Fruit fly (Drosophila melanogaster) whole organism, embryonic: Measurements from ENCODE around the gene Spc105R.

Experiments used
- Abd-B ChIP-seq: fragments of 200-800 bp; sonication (Bioruptor generic); optimal IDR thresholded peaks from 2 replicates; lab custom pipeline; 2018; ENCODE audit warnings: missing biosample characterization, mild to moderate bottlenecking, missing genetic modification characterization, moderate library complexity
- Awh ChIP-seq: fragments of 200-800 bp; sonication (Bioruptor generic); IDR thresholded peaks from 2 replicates; pipeline ENCODE4, ENCODE4 v1.3.6; 2022; ENCODE audit warnings: missing biosample characterization, missing genetic modification characterization
- B-H1 ChIP-seq: fragments of 200-800 bp; sonication (Bioruptor generic); IDR thresholded peaks from 3 replicates; pipeline ENCODE4 v1.3.6; 2022; ENCODE audit warnings: missing biosample characterization, missing genetic modification characterization
- CG10147 ChIP-seq: fragments of 200-800 bp; sonication (Bioruptor generic); optimal IDR thresholded peaks from 2 replicates; lab custom pipeline; 2019; ENCODE audit warnings: missing biosample characterization, mild to moderate bottlenecking, missing genetic modification characterization, moderate library complexity
- CG10267 ChIP-seq: fragments of 200-800 bp; sonication (Bioruptor generic); optimal IDR thresholded peaks from 2 replicates; lab custom pipeline; 2018; ENCODE audit warnings: missing biosample characterization, mild to moderate bottlenecking, missing genetic modification characterization, moderate library complexity
- CG10543 ChIP-seq: fragments of 200-800 bp; sonication (Bioruptor generic); optimal IDR thresholded peaks from 3 replicates; lab custom pipeline; 2017; ENCODE audit warnings: missing biosample characterization, mild to moderate bottlenecking, missing genetic modification characterization, moderate library complexity
- CG11398 ChIP-seq: fragments of 200-800 bp; sonication (Bioruptor generic); optimal IDR thresholded peaks from 2 replicates; lab custom pipeline; 2016; ENCODE audit warnings: missing biosample characterization, missing genetic modification characterization
- CG11456 ChIP-seq: fragments of 200-800 bp; sonication (Bioruptor generic); IDR thresholded peaks from 3 replicates; pipeline ENCODE4 v1.3.6; 2022; ENCODE audit warnings: missing biosample characterization, missing genetic modification characterization
- CG12219 ChIP-seq: fragments of 200-800 bp; sonication (Bioruptor generic); optimal IDR thresholded peaks from 3 replicates; lab custom pipeline; 2018; ENCODE audit warnings: missing biosample characterization, mild to moderate bottlenecking, missing genetic modification characterization
- CG13287 ChIP-seq: fragments of 200-800 bp; sonication (Bioruptor generic); IDR thresholded peaks from 2 replicates; pipeline ENCODE4 v1.3.6; 2022; ENCODE audit warnings: missing biosample characterization, missing genetic modification characterization; ENCODE audit not compliant: partially characterized antibody
- CG14965 ChIP-seq: fragments of 200-800 bp; sonication (Bioruptor generic); optimal IDR thresholded peaks from 2 replicates; lab custom pipeline; 2016; ENCODE audit warnings: missing biosample characterization, missing genetic modification characterization, borderline replicate concordance
- CG15269 ChIP-seq: fragments of 200-800 bp; sonication (Bioruptor generic); optimal IDR thresholded peaks from 2 replicates; lab custom pipeline; 2018; ENCODE audit warnings: missing biosample characterization, mild to moderate bottlenecking, missing genetic modification characterization, moderate library complexity
- CG2120 ChIP-seq: fragments of 200-800 bp; sonication (Bioruptor generic); optimal IDR thresholded peaks from 3 replicates; lab custom pipeline; 2016; ENCODE audit warnings: missing biosample characterization, missing genetic modification characterization
- CG34422 ChIP-seq: fragments of 200-800 bp; sonication (Bioruptor generic); IDR thresholded peaks from 3 replicates; pipeline ENCODE4 v1.3.6; 2022; ENCODE audit warnings: missing biosample characterization, missing genetic modification characterization
- CG8281 ChIP-seq: fragments of 200-800 bp; sonication (Bioruptor generic); optimal IDR thresholded peaks from 2 replicates; lab custom pipeline; 2018; ENCODE audit warnings: missing biosample characterization, mild to moderate bottlenecking, missing genetic modification characterization, moderate library complexity
- CG8388 ChIP-seq: fragments of 200-800 bp; sonication (Bioruptor generic); optimal IDR thresholded peaks from 2 replicates; lab custom pipeline; 2019; ENCODE audit warnings: missing biosample characterization, mild to moderate bottlenecking, missing genetic modification characterization, moderate library complexity
- Camta ChIP-seq: fragments of 200-800 bp; sonication (Bioruptor generic); optimal IDR thresholded peaks from 2 replicates; lab custom pipeline; 2016; ENCODE audit warnings: missing biosample characterization, missing genetic modification characterization
- Chrac-16 ChIP-seq: fragments of 200-800 bp; sonication (Bioruptor generic); optimal IDR thresholded peaks from 3 replicates; lab custom pipeline; 2016; ENCODE audit warnings: missing biosample characterization, missing genetic modification characterization
- D ChIP-seq, 2 experiments: fragments of 200-800 bp in 1 of 2; fragments of >200 bp in 1 of 2; sonication (Bioruptor generic) in 1 of 2; optimal IDR thresholded peaks; 2 replicates in 1 of 2; 3 replicates in 1 of 2; lab custom pipeline; 2017; ENCODE audit warnings: mild to moderate bottlenecking in 1 of 2, missing biosample characterization in 1 of 2, missing genetic modification characterization in 1 of 2, missing genetic modification reagents in 1 of 2
- Dfd ChIP-seq, 2 experiments: fragments of >200 bp; optimal IDR thresholded peaks; 2 replicates each; lab custom pipeline; 2017; ENCODE audit warnings: missing biosample characterization in 2 of 2, missing genetic modification characterization in 2 of 2
- Dip3 ChIP-seq: fragments of 200-800 bp; sonication (Bioruptor generic); optimal IDR thresholded peaks from 3 replicates; lab custom pipeline; 2016; ENCODE audit warnings: missing biosample characterization, missing genetic modification characterization
- Doc3 ChIP-seq: fragments of 200-800 bp; sonication (Bioruptor generic); IDR thresholded peaks from 3 replicates; pipeline ENCODE4 v1.3.6; 2022; ENCODE audit warnings: missing biosample characterization, missing genetic modification characterization; ENCODE audit not compliant: partially characterized antibody
- Ets65A ChIP-seq: fragments of 200-800 bp; sonication (Bioruptor generic); peaks from one replicate; lab custom pipeline; 2016; ENCODE audit warnings: missing biosample characterization, missing genetic modification characterization
- Fer1 ChIP-seq: fragments of 200-800 bp; sonication (Bioruptor generic); optimal IDR thresholded peaks from 2 replicates; lab custom pipeline; 2017; ENCODE audit warnings: missing biosample characterization, mild to moderate bottlenecking, missing genetic modification characterization
- HLH4C ChIP-seq: fragments of 200-800 bp; sonication (Bioruptor generic); IDR thresholded peaks from 3 replicates; pipeline ENCODE4 v1.3.6; 2022; ENCODE audit warnings: missing biosample characterization, missing genetic modification characterization; ENCODE audit not compliant: partially characterized antibody
- HmgZ ChIP-seq: fragments of 200-800 bp; sonication (Bioruptor generic); optimal IDR thresholded peaks from 2 replicates; lab custom pipeline; 2018; ENCODE audit warnings: missing biosample characterization, mild to moderate bottlenecking, missing genetic modification characterization
- Oaz ChIP-seq: fragments of 200-800 bp; sonication (Bioruptor generic); IDR thresholded peaks from 2 replicates; pipeline ENCODE4 v1.3.6; 2022; ENCODE audit warnings: missing biosample characterization, missing genetic modification characterization
- PHDP ChIP-seq: fragments of 200-800 bp; sonication (Bioruptor generic); optimal IDR thresholded peaks from 3 replicates; lab custom pipeline; 2018; ENCODE audit warnings: missing biosample characterization, mild to moderate bottlenecking, missing genetic modification characterization, moderate library complexity
- Ssrp ChIP-seq: fragments of 200-800 bp; sonication (Bioruptor generic); optimal IDR thresholded peaks from 2 replicates; lab custom pipeline; 2018; ENCODE audit warnings: missing biosample characterization, mild to moderate bottlenecking, missing genetic modification characterization, moderate library complexity
- Stat92E ChIP-seq, 3 experiments: fragments of >200 bp in 2 of 3; fragments of 200-800 bp in 1 of 3; sonication (Bioruptor generic) in 1 of 3; optimal IDR thresholded peaks; 2 replicates each; lab custom pipeline; 2017 to 2019; ENCODE audit warnings: missing biosample characterization in 3 of 3, missing genetic modification characterization in 3 of 3, mild to moderate bottlenecking in 1 of 3, moderate library complexity in 1 of 3
- aop ChIP-seq: fragments of 200-800 bp; sonication (Bioruptor generic); IDR thresholded peaks from 2 replicates; pipeline ENCODE4 v1.3.6; 2022; ENCODE audit warnings: missing biosample characterization, missing genetic modification characterization
- bcd ChIP-seq: fragments of 200-800 bp; sonication (Bioruptor generic); optimal IDR thresholded peaks from 2 replicates; lab custom pipeline; 2017; ENCODE audit warnings: missing biosample characterization, mild to moderate bottlenecking, missing genetic modification characterization
- chn ChIP-seq: fragments of 200-800 bp; sonication (Bioruptor generic); optimal IDR thresholded peaks from 2 replicates; lab custom pipeline; 2016; ENCODE audit warnings: missing biosample characterization, missing genetic modification characterization
- eve ChIP-seq, 2 experiments: fragments of >200 bp; optimal IDR thresholded peaks; 2 replicates each; lab custom pipeline; 2017; ENCODE audit warnings: missing biosample characterization in 2 of 2, missing genetic modification characterization in 2 of 2
- gce ChIP-seq: fragments of 200-800 bp; sonication (Bioruptor generic); IDR thresholded peaks from 3 replicates; pipeline ENCODE4 v1.3.6; 2022; ENCODE audit warnings: missing biosample characterization, missing genetic modification characterization
- inv ChIP-seq: fragments of 200-800 bp; sonication (Bioruptor generic); IDR thresholded peaks from 2 replicates; pipeline ENCODE4 v1.3.6; 2022; ENCODE audit warnings: missing biosample characterization, missing genetic modification characterization; ENCODE audit not compliant: partially characterized antibody
- lola ChIP-seq, 3 experiments: fragments of >200 bp in 2 of 3; fragments of 200-800 bp in 1 of 3; sonication (Bioruptor generic) in 1 of 3; optimal IDR thresholded peaks; 2 replicates each; lab custom pipeline; 2017 to 2019; ENCODE audit warnings: missing biosample characterization in 3 of 3, missing genetic modification characterization in 3 of 3, mild to moderate bottlenecking in 1 of 3, moderate library complexity in 1 of 3
- odd ChIP-seq: fragments of 200-800 bp; sonication (Bioruptor generic); optimal IDR thresholded peaks from 2 replicates; lab custom pipeline; 2017; ENCODE audit warnings: missing biosample characterization, mild to moderate bottlenecking, missing genetic modification characterization
- onecut ChIP-seq: fragments of 200-800 bp; sonication (Bioruptor generic); IDR thresholded peaks from 2 replicates; pipeline ENCODE4 v1.3.6; 2022; ENCODE audit warnings: missing biosample characterization, missing genetic modification characterization
- org-1 ChIP-seq: fragments of 200-800 bp; sonication (Bioruptor generic); optimal IDR thresholded peaks from 2 replicates; lab custom pipeline; 2017; ENCODE audit warnings: missing biosample characterization, missing genetic modification characterization
- pan ChIP-seq, 4 experiments: fragments of >200 bp in 3 of 4; fragments of 200-800 bp in 1 of 4; sonication (Bioruptor generic) in 1 of 4; optimal IDR thresholded peaks in 3 of 4; IDR thresholded peaks in 1 of 4; 2 replicates each; pipeline versions ENCODE4 v1.3.6 to Lab custom; 2017 to 2022; ENCODE audit warnings: missing biosample characterization in 2 of 4, missing genetic modification characterization in 2 of 4, mixed read lengths in 1 of 4
- pnt ChIP-seq: fragments of 200-800 bp; sonication (Bioruptor generic); optimal IDR thresholded peaks from 3 replicates; lab custom pipeline; 2016; ENCODE audit warnings: missing biosample characterization, missing genetic modification characterization
- pzg ChIP-seq: fragments of 200-800 bp; sonication (Bioruptor generic); optimal IDR thresholded peaks from 3 replicates; lab custom pipeline; 2018; ENCODE audit warnings: missing biosample characterization, mild to moderate bottlenecking, missing genetic modification characterization, moderate library complexity
- sr ChIP-seq: fragments of 200-800 bp; sonication (Bioruptor generic); IDR thresholded peaks from 3 replicates; pipeline ENCODE4 v1.3.6; 2022; ENCODE audit warnings: missing biosample characterization, missing genetic modification characterization
- toy ChIP-seq: fragments of 200-800 bp; sonication (Bioruptor generic); IDR thresholded peaks from 2 replicates; pipeline ENCODE4 v1.3.6; 2022; ENCODE audit warnings: missing biosample characterization, missing genetic modification characterization
- trh ChIP-seq: fragments of 200-800 bp; sonication (Bioruptor generic); optimal IDR thresholded peaks from 2 replicates; lab custom pipeline; 2016; ENCODE audit warnings: missing biosample characterization, missing genetic modification characterization
- unpg ChIP-seq: fragments of 200-800 bp; sonication (Bioruptor generic); optimal IDR thresholded peaks from 3 replicates; lab custom pipeline; 2018; ENCODE audit warnings: missing biosample characterization, mild to moderate bottlenecking, missing genetic modification characterization, moderate library complexity

The Spc105R gene

DNA sequence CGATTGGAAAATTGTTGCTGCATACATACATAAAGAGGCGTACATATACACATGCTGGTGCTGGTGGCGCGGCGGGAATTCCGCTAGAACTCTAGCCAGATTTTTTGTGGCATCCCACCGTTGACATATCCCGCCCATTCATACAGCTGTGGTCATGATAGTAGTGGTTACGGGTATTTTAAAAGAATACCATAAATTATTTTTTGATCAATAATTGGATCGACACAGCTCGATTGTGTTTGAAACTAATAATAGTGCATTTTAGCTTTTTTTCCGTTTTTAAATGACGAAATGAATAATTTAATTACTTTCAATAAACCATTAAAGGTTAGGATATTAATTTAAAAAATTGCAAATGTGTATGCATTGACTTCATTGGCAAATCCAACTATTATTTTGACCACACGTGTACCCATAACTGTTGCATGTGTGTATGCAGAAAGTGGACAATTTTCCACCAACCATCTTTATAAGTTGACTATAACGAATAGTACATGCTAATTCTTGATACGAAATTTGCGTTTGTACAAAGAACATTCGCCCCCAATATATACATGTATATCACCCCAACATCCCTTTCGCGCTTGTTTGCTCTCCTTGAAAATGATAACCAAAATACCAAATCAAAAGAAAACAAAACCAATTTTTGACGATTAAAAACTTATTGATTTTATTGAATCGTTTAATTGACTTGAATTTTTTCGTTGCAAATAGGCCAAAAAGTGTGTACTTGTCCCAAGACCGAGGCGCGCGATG lies 28.1 kb upstream of the Spc105R start (continued):
- TF ChIP-seq CG8388 (GFP tag; lab: Kevin White, UChicago) (peak; percentile 81), Dfd (GFP tag; optimal IDR thresholded peaks at IDR 0.05; lab: Kevin White, UChicago) (no peak), onecut (peak; percentile 81), Dip3 (peak; percentile 67), B-H1 (GFP tag; lab: Robert Waterston, UW) (peak; percentile 71), CG14965 (GFP tag; lab: Kevin White, UChicago) (no peak), unpg (GFP tag; lab: Kevin White, UChicago) (peak; percentile 85), Chrac-16 (GFP tag; lab: Kevin White, UChicago) (peak; percentile 73), gce (peak; percentile 77), Oaz (GFP tag; lab: Robert Waterston, UW) (peak; percentile 59; the same call in 1 of the 2 replicates), Camta (peak; percentile 27), Fer1 (GFP tag; lab: Kevin White, UChicago) (peak; percentile 82), CG15269 (tag; lab: Kevin White, UChicago) (peak; percentile 78), CG13287 (GFP tag; lab: Robert Waterston, UW) (no peak), Ssrp (tag; lab: Kevin White, UChicago) (peak; percentile 73), CG11456 (GFP tag; lab: Robert Waterston, UW) (peak; percentile 83), Awh (GFP tag; lab: Robert Waterston, UW) (peak; percentile 90), Stat92E (GFP tag; optimal IDR thresholded peaks at IDR 0.05; lab: Kevin White, UChicago) (no peak), chn (GFP tag; lab: Kevin White, UChicago) (peak; percentile 75), PHDP (tag; lab: Kevin White, UChicago) (peak; percentile 82), odd (GFP tag; lab: Kevin White, UChicago) (peak; percentile 55), Doc3 (GFP tag; lab: Robert Waterston, UW) (no peak), CG10147 (GFP tag; lab: Kevin White, UChicago) (peak; percentile 55), CG10267 (tag; lab: Kevin White, UChicago) (peak; percentile 76), D (optimal IDR thresholded peaks at IDR 0.05; lab: Kevin White, UChicago) (no peak), D (GFP tag; optimal IDR thresholded peaks at IDR 0.05; lab: Kevin White, UChicago) (peak; percentile 56), trh (GFP tag; lab: Kevin White, UChicago) (peak; percentile 16), pnt (peak; percentile 30), aop (GFP tag; lab: Robert Waterston, UW) (no peak), sr (GFP tag; lab: Robert Waterston, UW) (no peak), CG2120 (peak; percentile 83), toy (no peak), CG8281 (tag; lab: Kevin White, UChicago) (peak; percentile 33), CG10543 (GFP tag; lab: Kevin White, UChicago) (no peak), HmgZ (peak; percentile 63), CG12219 (GFP tag; lab: Kevin White, UChicago) (peak; percentile 86), bcd (GFP tag; lab: Kevin White, UChicago) (peak; percentile 71), HLH4C (GFP tag; lab: Robert Waterston, UW) (no peak), org-1 (GFP tag; lab: Kevin White, UChicago) (peak; percentile 76), Abd-B (GFP tag; lab: Kevin White, UChicago) (peak; percentile 51), eve (GFP tag; optimal IDR thresholded peaks at IDR 0.05; lab: Kevin White, UChicago) (no peak), pan (optimal IDR thresholded peaks at IDR 0.05; lab: Kevin White, UChicago) (no peak), pan (GFP tag; optimal IDR thresholded peaks at IDR 0.05 in 1 of 2, IDR thresholded peaks at IDR 0.05 in 1 of 2) (peak in 1 of 2 experiments; percentile 91), CG11398 (GFP tag; lab: Kevin White, UChicago) (peak; percentile 70), CG34422 (GFP tag; lab: Robert Waterston, UW) (peak; percentile 87), lola (GFP tag; optimal IDR thresholded peaks at IDR 0.05; lab: Kevin White, UChicago) (peak in 1 of 3 experiments; percentile 63), pzg (GFP tag; lab: Kevin White, UChicago) (peak; percentile 12), inv (GFP tag; lab: Robert Waterston, UW) (no peak), Ets65A (GFP tag; lab: Kevin White, UChicago) (peak; percentile 72)
